Fruit fly (Drosophila melanogaster) whole organism, embryonic: ENCODE measurements around the gene Bruce.

Source experiments
- Aef1 ChIP-seq: fragments of 200-800 bp; sonication (Bioruptor generic); IDR thresholded peaks from 3 replicates; pipeline ENCODE4 v1.3.6; 2022; ENCODE audit warnings: missing biosample characterization, missing genetic modification characterization
- Asciz ChIP-seq: fragments of 200-800 bp; sonication (Bioruptor generic); optimal IDR thresholded peaks from 2 replicates; lab custom pipeline; 2017; ENCODE audit warnings: missing biosample characterization, mild to moderate bottlenecking, missing genetic modification characterization, missing genetic modification reagents
- Atf3 ChIP-seq: fragments of 200-800 bp; sonication (Bioruptor generic); optimal IDR thresholded peaks from 3 replicates; lab custom pipeline; 2016; ENCODE audit warnings: missing biosample characterization, missing genetic modification characterization
- CG11398 ChIP-seq: fragments of 200-800 bp; sonication (Bioruptor generic); optimal IDR thresholded peaks from 2 replicates; lab custom pipeline; 2016; ENCODE audit warnings: missing biosample characterization, missing genetic modification characterization
- CG11723 ChIP-seq: fragments of 200-800 bp; sonication (Bioruptor generic); optimal IDR thresholded peaks from 2 replicates; lab custom pipeline; 2017; ENCODE audit warnings: missing biosample characterization, mild to moderate bottlenecking, missing genetic modification characterization
- CG12071 ChIP-seq: fragments of 200-800 bp; sonication (Bioruptor generic); optimal IDR thresholded peaks from 3 replicates; lab custom pipeline; 2018; ENCODE audit warnings: missing biosample characterization, mild to moderate bottlenecking, missing genetic modification characterization
- CG12299 ChIP-seq: fragments of 200-800 bp; sonication (Bioruptor generic); optimal IDR thresholded peaks from 2 replicates; lab custom pipeline; 2018; ENCODE audit warnings: missing biosample characterization, mild to moderate bottlenecking, missing genetic modification characterization
- CG12769 ChIP-seq: fragments of 200-800 bp; sonication (Bioruptor generic); optimal IDR thresholded peaks from 2 replicates; lab custom pipeline; 2019; ENCODE audit warnings: missing biosample characterization, mild to moderate bottlenecking, missing genetic modification characterization, moderate library complexity
- CG13775 ChIP-seq: fragments of 200-800 bp; sonication (Bioruptor generic); optimal IDR thresholded peaks from 3 replicates; lab custom pipeline; 2017; ENCODE audit warnings: missing biosample characterization, mild to moderate bottlenecking, missing genetic modification characterization
- CG15514 ChIP-seq: fragments of 200-800 bp; sonication (Bioruptor generic); optimal IDR thresholded peaks from 3 replicates; lab custom pipeline; 2017; ENCODE audit warnings: missing biosample characterization, missing genetic modification characterization, mild to moderate bottlenecking, moderate library complexity, missing genetic modification reagents
- CG16779 ChIP-seq: fragments of 200-800 bp; sonication (Bioruptor generic); IDR thresholded peaks from 2 replicates; pipeline ENCODE4 v1.3.6; 2022; ENCODE audit warnings: missing biosample characterization, missing genetic modification characterization
- CG17186 ChIP-seq: fragments of 200-800 bp; sonication (Bioruptor generic); optimal IDR thresholded peaks from 3 replicates; lab custom pipeline; 2017; ENCODE audit warnings: missing biosample characterization, missing genetic modification reagents, missing genetic modification characterization
- CG17359 ChIP-seq: fragments of 200-800 bp; sonication (Bioruptor generic); optimal IDR thresholded peaks from 3 replicates; lab custom pipeline; 2018; ENCODE audit warnings: missing biosample characterization, mild to moderate bottlenecking, missing genetic modification characterization, moderate library complexity
- CG2199 ChIP-seq: fragments of 200-800 bp; sonication (Bioruptor generic); IDR thresholded peaks from 3 replicates; pipeline ENCODE4 v1.3.6; 2022; ENCODE audit warnings: missing biosample characterization, missing genetic modification characterization
- CG32767 ChIP-seq: fragments of 200-800 bp; sonication (Bioruptor generic); IDR thresholded peaks from 2 replicates; pipeline ENCODE4 v1.3.6; 2022; ENCODE audit warnings: missing biosample characterization, missing genetic modification characterization
- CG4282 ChIP-seq: fragments of 200-800 bp; sonication (Bioruptor generic); optimal IDR thresholded peaks from 2 replicates; lab custom pipeline; 2016; ENCODE audit warnings: missing biosample characterization, missing genetic modification characterization
- CG5953 ChIP-seq: fragments of 200-800 bp; sonication (Bioruptor generic); IDR thresholded peaks from 2 replicates; pipeline ENCODE4 v1.3.6; 2022; ENCODE audit warnings: missing biosample characterization, missing genetic modification characterization
- CG7372 ChIP-seq: fragments of 200-800 bp; sonication (Bioruptor generic); IDR thresholded peaks from 2 replicates; pipeline ENCODE4 v1.3.6; 2022; ENCODE audit warnings: missing biosample characterization, missing genetic modification characterization
- CG8924 ChIP-seq: fragments of 200-800 bp; optimal IDR thresholded peaks from 3 replicates; lab custom pipeline; 2019; ENCODE audit warnings: missing biosample characterization, mild to moderate bottlenecking, missing genetic modification characterization, moderate library complexity
- CTCF ChIP-seq: fragments of 200-800 bp; sonication (Bioruptor generic); optimal IDR thresholded peaks from 2 replicates; lab custom pipeline; 2017; ENCODE audit warnings: missing biosample characterization, mild to moderate bottlenecking, missing genetic modification characterization, moderate library complexity
- D ChIP-seq, 2 experiments: fragments of 200-800 bp in 1 of 2; fragments of >200 bp in 1 of 2; sonication (Bioruptor generic) in 1 of 2; optimal IDR thresholded peaks; 2 replicates in 1 of 2; 3 replicates in 1 of 2; lab custom pipeline; 2017; ENCODE audit warnings: mild to moderate bottlenecking in 1 of 2, missing biosample characterization in 1 of 2, missing genetic modification characterization in 1 of 2, missing genetic modification reagents in 1 of 2
- Dad ChIP-seq: fragments of 200-800 bp; sonication (Bioruptor generic); optimal IDR thresholded peaks from 3 replicates; lab custom pipeline; 2016; ENCODE audit warnings: missing biosample characterization, missing genetic modification characterization
- GATAe ChIP-seq: fragments of 200-800 bp; sonication (Bioruptor generic); conservative IDR thresholded peaks from 2 replicates; pipeline ENCODE4 v1.3.6; 2022; ENCODE audit warnings: missing biosample characterization, missing genetic modification characterization
- Hey ChIP-seq: fragments of 200-800 bp; sonication (Bioruptor generic); optimal IDR thresholded peaks from 3 replicates; lab custom pipeline; 2018; ENCODE audit warnings: missing biosample characterization, mild to moderate bottlenecking, missing genetic modification characterization
- MTF-1 ChIP-seq: fragments of 200-800 bp; sonication (Bioruptor generic); optimal IDR thresholded peaks from 2 replicates; lab custom pipeline; 2018; ENCODE audit warnings: missing biosample characterization, mild to moderate bottlenecking, missing genetic modification characterization, borderline replicate concordance
- Mrtf ChIP-seq: fragments of 200-800 bp; sonication (Bioruptor generic); IDR thresholded peaks from 3 replicates; pipeline ENCODE4 v1.3.6; 2022; ENCODE audit warnings: missing biosample characterization, missing genetic modification characterization
- NK7.1 ChIP-seq: fragments of 200-800 bp; sonication (Bioruptor generic); optimal IDR thresholded peaks from 3 replicates; lab custom pipeline; 2016; ENCODE audit warnings: missing biosample characterization, missing genetic modification characterization
- Nf-YA ChIP-seq: fragments of 200-800 bp; sonication (Bioruptor generic); IDR thresholded peaks from 2 replicates; pipeline ENCODE4 v1.3.6; 2022; ENCODE audit warnings: missing biosample characterization, missing genetic modification characterization
- Spps ChIP-seq: fragments of 200-800 bp; sonication (Bioruptor generic); optimal IDR thresholded peaks from 2 replicates; lab custom pipeline; 2018; ENCODE audit warnings: missing biosample characterization, mild to moderate bottlenecking, missing genetic modification characterization
- Tbp ChIP-seq: fragments of >200 bp; optimal IDR thresholded peaks from 2 replicates; lab custom pipeline; 2018; ENCODE audit warnings: missing biosample characterization, missing genetic modification characterization
- Xbp1 ChIP-seq: fragments of 200-800 bp; sonication (Bioruptor generic); optimal IDR thresholded peaks from 3 replicates; lab custom pipeline; 2016; ENCODE audit warnings: missing biosample characterization, mild to moderate bottlenecking, missing genetic modification characterization
- Xrp1 ChIP-seq: fragments of 200-800 bp; sonication (Bioruptor generic); IDR thresholded peaks from 2 replicates; pipeline ENCODE4 v1.3.6; 2022; ENCODE audit warnings: missing biosample characterization, missing genetic modification characterization
- bab2 ChIP-seq: fragments of 200-800 bp; sonication (Bioruptor generic); optimal IDR thresholded peaks from 2 replicates; lab custom pipeline; 2016; ENCODE audit warnings: missing biosample characterization, missing genetic modification characterization
- dm ChIP-seq: fragments of 200-800 bp; sonication (Bioruptor generic); optimal IDR thresholded peaks from 3 replicates; lab custom pipeline; 2016; ENCODE audit warnings: missing biosample characterization, missing genetic modification characterization
- en ChIP-seq: fragments of 200-800 bp; sonication (Bioruptor generic); optimal IDR thresholded peaks from 2 replicates; lab custom pipeline; 2016; ENCODE audit warnings: missing biosample characterization, missing genetic modification characterization
- fd3F ChIP-seq: fragments of 200-800 bp; sonication (Bioruptor generic); optimal IDR thresholded peaks from 2 replicates; lab custom pipeline; 2018; ENCODE audit warnings: missing biosample characterization, mild to moderate bottlenecking, missing genetic modification characterization, moderate library complexity
- fu2 ChIP-seq: fragments of 200-800 bp; sonication (Bioruptor generic); optimal IDR thresholded peaks from 2 replicates; lab custom pipeline; 2016; ENCODE audit warnings: missing biosample characterization, missing genetic modification characterization
- gem ChIP-seq: fragments of 200-800 bp; sonication (Bioruptor generic); optimal IDR thresholded peaks from 2 replicates; lab custom pipeline; 2019; ENCODE audit warnings: missing biosample characterization, mild to moderate bottlenecking, missing genetic modification characterization, moderate library complexity
- hkb ChIP-seq, 2 experiments: fragments of 200-800 bp in 1 of 2; fragments of >200 bp in 1 of 2; sonication (Bioruptor generic) in 1 of 2; IDR thresholded peaks in 1 of 2; optimal IDR thresholded peaks in 1 of 2; 2 replicates each; pipeline versions ENCODE4 v1.3.6 to Lab custom; 2017 to 2022; ENCODE audit warnings: missing biosample characterization in 1 of 2, missing genetic modification characterization in 1 of 2
- jing ChIP-seq: fragments of 200-800 bp; sonication (Bioruptor generic); optimal IDR thresholded peaks from 2 replicates; lab custom pipeline; 2018; ENCODE audit warnings: missing biosample characterization, mild to moderate bottlenecking, missing genetic modification characterization
- lmd ChIP-seq: fragments of 200-800 bp; sonication (Bioruptor generic); IDR thresholded peaks from 2 replicates; pipeline ENCODE4 v1.3.6; 2022; ENCODE audit warnings: missing biosample characterization, missing genetic modification characterization
- nmo ChIP-seq: fragments of 200-800 bp; sonication (Bioruptor generic); optimal IDR thresholded peaks from 2 replicates; lab custom pipeline; 2018; ENCODE audit warnings: missing biosample characterization, mild to moderate bottlenecking, missing genetic modification characterization, moderate library complexity
- pan ChIP-seq, 4 experiments: fragments of >200 bp in 3 of 4; fragments of 200-800 bp in 1 of 4; sonication (Bioruptor generic) in 1 of 4; optimal IDR thresholded peaks in 3 of 4; IDR thresholded peaks in 1 of 4; 2 replicates each; pipeline versions ENCODE4 v1.3.6 to Lab custom; 2017 to 2022; ENCODE audit warnings: missing biosample characterization in 2 of 4, missing genetic modification characterization in 2 of 4, mixed read lengths in 1 of 4
- pb ChIP-seq: fragments of 200-800 bp; sonication (Bioruptor generic); optimal IDR thresholded peaks from 3 replicates; lab custom pipeline; 2016; ENCODE audit warnings: missing biosample characterization, missing genetic modification characterization
- sc ChIP-seq, 3 experiments: fragments of >200 bp in 2 of 3; fragments of 200-800 bp in 1 of 3; sonication (Bioruptor generic) in 1 of 3; optimal IDR thresholded peaks; 2 replicates in 2 of 3; 3 replicates in 1 of 3; lab custom pipeline; 2017; ENCODE audit warnings: mild to moderate bottlenecking in 1 of 3, missing biosample characterization in 1 of 3, missing genetic modification characterization in 1 of 3, missing genetic modification reagents in 1 of 3
- scrt ChIP-seq: fragments of 200-800 bp; sonication (Bioruptor generic); optimal IDR thresholded peaks from 2 replicates; lab custom pipeline; 2018; ENCODE audit warnings: missing biosample characterization, mild to moderate bottlenecking, missing genetic modification characterization, moderate library complexity
- sisA ChIP-seq: fragments of 200-800 bp; sonication (Bioruptor generic); IDR thresholded peaks from 2 replicates; pipeline ENCODE4 v1.3.6; 2022; ENCODE audit warnings: missing biosample characterization, missing genetic modification characterization
- twi ChIP-seq: fragments of 200-800 bp; optimal IDR thresholded peaks from 2 replicates; lab custom pipeline; 2019; ENCODE audit warnings: missing biosample characterization, mild to moderate bottlenecking, missing genetic modification characterization, moderate library complexity
- vvl ChIP-seq: fragments of 200-800 bp; sonication (Bioruptor generic); IDR thresholded peaks from 2 replicates; pipeline ENCODE4 v1.3.6; 2022; ENCODE audit warnings: missing biosample characterization, missing genetic modification characterization
- z ChIP-seq: fragments of 200-800 bp; sonication (Bioruptor generic); IDR thresholded peaks from 3 replicates; pipeline ENCODE4 v1.3.6; 2022; ENCODE audit warnings: missing biosample characterization, missing genetic modification characterization
- zfh2 ChIP-seq: fragments of 200-800 bp; sonication (Bioruptor generic); optimal IDR thresholded peaks from 2 replicates; lab custom pipeline; 2016; ENCODE audit warnings: missing biosample characterization, missing genetic modification characterization

Gene Bruce

DNA sequence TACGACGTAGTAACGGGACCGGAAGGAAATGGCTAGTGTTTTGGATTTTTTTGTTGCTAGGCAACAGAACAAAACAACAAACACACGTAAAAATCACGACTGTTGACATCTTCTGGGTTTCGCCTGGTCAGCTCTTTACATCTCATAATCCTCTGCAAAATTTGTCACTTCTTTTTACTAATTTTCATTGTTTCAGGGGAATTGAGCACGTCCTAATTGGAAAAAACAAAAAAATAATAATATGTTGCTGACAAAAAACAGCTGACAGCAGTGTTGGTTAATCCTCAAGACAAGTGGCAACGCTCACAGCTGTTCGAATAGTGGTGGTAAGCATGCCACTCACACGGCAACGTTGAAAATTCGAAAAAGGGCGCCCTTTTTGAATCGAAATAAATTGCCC, 46.7 kb upstream of the Bruce start, which contains the start of gene Rfx (continued):
- peak; percentile 22 for TF ChIP-seq dm (GFP tag; lab: Kevin White, UChicago)
- no peak for TF ChIP-seq NK7.1
- no peak for TF ChIP-seq Nf-YA (GFP tag; lab: Robert Waterston, UW)
- TF ChIP-seq CG5953, result no peak
- no peak for TF ChIP-seq GATAe (GFP tag; lab: Robert Waterston, UW)
- peak; percentile 63 for TF ChIP-seq scrt (GFP tag; lab: Kevin White, UChicago)
- no peak for TF ChIP-seq Hey
- TF ChIP-seq CG16779 (GFP tag; lab: Robert Waterston, UW), result no peak
- no peak for TF ChIP-seq CG11723 (GFP tag; lab: Kevin White, UChicago)
- no peak for TF ChIP-seq CG12769
- TF ChIP-seq Aef1 (GFP tag; lab: Robert Waterston, UW), result no peak
- no peak for TF ChIP-seq CG17186
- TF ChIP-seq bab2 (GFP tag; lab: Kevin White, UChicago), result no peak
- TF ChIP-seq CTCF, result peak; percentile 8
- no peak for TF ChIP-seq lmd (GFP tag; lab: Robert Waterston, UW)
- no peak for TF ChIP-seq D (optimal IDR thresholded peaks at IDR 0.05; lab: Kevin White, UChicago)
- no peak for TF ChIP-seq D (GFP tag; optimal IDR thresholded peaks at IDR 0.05; lab: Kevin White, UChicago)
- TF ChIP-seq fd3F, result no peak
- no peak for TF ChIP-seq Mrtf (GFP tag; lab: Robert Waterston, UW)
- peak; percentile 28 for TF ChIP-seq CG11398
- no peak for TF ChIP-seq MTF-1 (GFP tag; lab: Kevin White, UChicago)
- TF ChIP-seq CG32767, result no peak
- no peak for TF ChIP-seq sc (optimal IDR thresholded peaks at IDR 0.05; lab: Kevin White, UChicago)
- no peak for TF ChIP-seq sc (GFP tag; optimal IDR thresholded peaks at IDR 0.05; lab: Kevin White, UChicago)
- TF ChIP-seq twi (tag; lab: Kevin White, UChicago), result peak; percentile 43
- TF ChIP-seq fu2 (GFP tag; lab: Kevin White, UChicago), result no peak
- no peak for TF ChIP-seq Xrp1 (GFP tag; lab: Robert Waterston, UW)
- TF ChIP-seq Atf3 (GFP tag; lab: Kevin White, UChicago), result no peak
- TF ChIP-seq CG7372 (GFP tag; lab: Robert Waterston, UW), result no peak
- TF ChIP-seq Tbp, result no peak
- TF ChIP-seq CG8924, result peak; percentile 83
- peak; percentile 40 for TF ChIP-seq nmo (GFP tag; lab: Kevin White, UChicago)
- no peak for TF ChIP-seq CG12071
- peak; percentile 19 for TF ChIP-seq zfh2 (GFP tag; lab: Kevin White, UChicago)
- TF ChIP-seq CG12299 (tag; lab: Kevin White, UChicago), result peak; percentile 57
- no peak for TF ChIP-seq sisA (GFP tag; lab: Robert Waterston, UW)
- no peak for TF ChIP-seq pb
- no peak for TF ChIP-seq pan (optimal IDR thresholded peaks at IDR 0.05; lab: Kevin White, UChicago)
- TF ChIP-seq pan (GFP tag; optimal IDR thresholded peaks at IDR 0.05 in 1 of 2, IDR thresholded peaks at IDR 0.05 in 1 of 2), result no peak
- TF ChIP-seq CG17359 (tag; lab: Kevin White, UChicago), result no peak
- TF ChIP-seq gem (tag; lab: Kevin White, UChicago), result peak; percentile 4
- peak; percentile 63 for TF ChIP-seq CG15514 (GFP tag; lab: Kevin White, UChicago)
- no peak for TF ChIP-seq hkb (optimal IDR thresholded peaks at IDR 0.05; lab: Kevin White, UChicago)
- no peak for TF ChIP-seq hkb (GFP tag; IDR thresholded peaks at IDR 0.05; lab: Robert Waterston, UW)
- TF ChIP-seq en (GFP tag; lab: Kevin White, UChicago), result no peak
- no peak for TF ChIP-seq CG2199 (GFP tag; lab: Robert Waterston, UW)
- no peak for TF ChIP-seq jing (GFP tag; lab: Kevin White, UChicago)
- no peak for TF ChIP-seq Spps (tag; lab: Kevin White, UChicago)
- TF ChIP-seq Xbp1 (GFP tag; lab: Kevin White, UChicago), result no peak
- TF ChIP-seq CG4282 (GFP tag; lab: Kevin White, UChicago), result no peak
- no peak for TF ChIP-seq vvl (GFP tag; lab: Robert Waterston, UW)
- TF ChIP-seq z (GFP tag; lab: Robert Waterston, UW), result no peak
- TF ChIP-seq Dad (GFP tag; lab: Kevin White, UChicago), result peak; percentile 4
- no peak for TF ChIP-seq Asciz (GFP tag; lab: Kevin White, UChicago)
- TF ChIP-seq CG13775 (GFP tag; lab: Kevin White, UChicago), result no peak
